Worm (Caenorhabditis elegans) whole organism, early embryonic: Measurements from ENCODE around the gene str-161.

Source experiments
- B0310.2 ChIP-seq: sonication (generic microtip); optimal IDR thresholded peaks from 2 replicates; lab custom pipeline; 2016; ENCODE audit warnings: mild to moderate bottlenecking, missing genetic modification characterization, missing compliant biosample characterization
- F13C5.2 ChIP-seq: sonication (generic microtip); optimal IDR thresholded peaks from 2 replicates; lab custom pipeline; 2017; ENCODE audit warnings: mild to moderate bottlenecking, missing genetic modification characterization, inconsistent platforms, missing compliant biosample characterization
- aly-1 ChIP-seq: sonication (generic microtip); optimal IDR thresholded peaks from 2 replicates; lab custom pipeline; 2016; ENCODE audit warnings: missing genetic modification characterization, missing compliant biosample characterization
- ama-1 ChIP-seq: fragments of 150-350 bp; optimal IDR thresholded peaks from 2 replicates; lab custom pipeline; 2014
- ceh-13 ChIP-seq: fragments of 200-800 bp; sonication (Bioruptor generic); optimal IDR thresholded peaks from 2 replicates; lab custom pipeline; 2018; ENCODE audit warnings: mild to moderate bottlenecking, missing genetic modification characterization, missing compliant biosample characterization
- ceh-36 ChIP-seq: sonication (generic microtip); optimal IDR thresholded peaks from 2 replicates; lab custom pipeline; 2016; ENCODE audit warnings: missing genetic modification characterization, inconsistent platforms, missing compliant biosample characterization
- ets-7 ChIP-seq: sonication (generic microtip); optimal IDR thresholded peaks from 2 replicates; lab custom pipeline; 2016; ENCODE audit warnings: missing genotype, missing genetic modification characterization, missing compliant biosample characterization
- flt-1 ChIP-seq: fragments of 200-800 bp; sonication (Bioruptor generic); IDR thresholded peaks from 2 replicates; pipeline ENCODE4 v1.3.6; 2022; ENCODE audit warnings: missing genetic modification characterization, missing compliant biosample characterization
- hmbx-1 ChIP-seq: sonication (generic microtip); optimal IDR thresholded peaks from 2 replicates; lab custom pipeline; 2016; ENCODE audit warnings: mild to moderate bottlenecking, missing genetic modification characterization, missing compliant biosample characterization
- hmg-4 ChIP-seq: fragments of 200-800 bp; sonication (Bioruptor generic); optimal IDR thresholded peaks from 2 replicates; lab custom pipeline; 2018; ENCODE audit warnings: mild to moderate bottlenecking, missing genetic modification characterization, missing compliant biosample characterization
- hnd-1 ChIP-seq: sonication (generic microtip); optimal IDR thresholded peaks from 2 replicates; lab custom pipeline; 2016; ENCODE audit warnings: missing genetic modification characterization, missing compliant biosample characterization
- pes-1 ChIP-seq: fragments of 200-800 bp; sonication (Bioruptor generic); IDR thresholded peaks from 2 replicates; pipeline ENCODE4 v1.3.6; 2022; ENCODE audit warnings: missing genetic modification reagents, missing genetic modification characterization, missing compliant biosample characterization
- scrt-1 ChIP-seq: fragments of 200-800 bp; sonication (Bioruptor generic); IDR thresholded peaks from 2 replicates; pipeline ENCODE4 v1.3.6; 2022; ENCODE audit warnings: missing genetic modification characterization, missing compliant biosample characterization
- sea-1 ChIP-seq: fragments of 200-800 bp; sonication (Bioruptor generic); conservative IDR thresholded peaks from 2 replicates; pipeline ENCODE4 v1.3.6; 2022; ENCODE audit warnings: missing genetic modification characterization, missing compliant biosample characterization
- tbx-11 ChIP-seq: fragments of 200-800 bp; sonication (Bioruptor generic); IDR thresholded peaks from 2 replicates; pipeline ENCODE4 v1.3.6; 2022; ENCODE audit warnings: missing genetic modification characterization, missing compliant biosample characterization
- tbx-37 ChIP-seq: fragments of 200-800 bp; sonication (Bioruptor generic); conservative IDR thresholded peaks from 2 replicates; pipeline ENCODE4 v1.3.6; 2022; ENCODE audit warnings: missing genetic modification reagents, missing genetic modification characterization, missing compliant biosample characterization
- tra-4 ChIP-seq: sonication (generic microtip); optimal IDR thresholded peaks from 2 replicates; lab custom pipeline; 2017; ENCODE audit warnings: missing genetic modification characterization, missing compliant biosample characterization

The str-161 gene

ce11 chrIV:4887258-4887657, 16.6 kb downstream of the str-161 start, which contains the start of gene T08B6.1:
Gene T08B6.1 (minus strand): TSS chrIV:4887358.
- TF ChIP-seq F13C5.2: no peak
- TF ChIP-seq flt-1 (GFP tag; lab: Robert Waterston, UW): no peak
- no peak for TF ChIP-seq ceh-36 (tag; lab: Kevin White, UChicago)
- no peak for TF ChIP-seq ama-1 (lab: Kevin White, UChicago)
- no peak for TF ChIP-seq hmbx-1 (tag; lab: Kevin White, UChicago)
- no peak for TF ChIP-seq tbx-37

- 0 out of 2 replicates have a peak, but pooled peaks have one; percentile 49 for TF ChIP-seq sea-1 (GFP tag; lab: Robert Waterston, UW)
- peak; percentile 1 for TF ChIP-seq ceh-36 (tag; lab: Kevin White, UChicago)
- 0 out of 2 replicates have a peak, but pooled peaks have one; percentile 59 for TF ChIP-seq pes-1 (GFP tag; lab: Robert Waterston, UW)
- no peak for TF ChIP-seq hnd-1
These were observed 18.4 kb downstream of the str-161 start for ce11 chrIV:4885435-4885834.

- TF ChIP-seq hmg-4 (GFP tag; lab: Kevin White, UChicago): no peak
- TF ChIP-seq ets-7 (tag; lab: Kevin White, UChicago): no peak
- no peak for TF ChIP-seq B0310.2 (tag; lab: Kevin White, UChicago)
- no peak for TF ChIP-seq sea-1 (GFP tag; lab: Robert Waterston, UW)
- TF ChIP-seq ceh-13 (GFP tag; lab: Kevin White, UChicago): no peak
- TF ChIP-seq pes-1 (GFP tag; lab: Robert Waterston, UW): no peak
- no peak for TF ChIP-seq F13C5.2
- TF ChIP-seq hmbx-1 (tag; lab: Kevin White, UChicago): no peak
- TF ChIP-seq ama-1 (lab: Kevin White, UChicago): no peak
- TF ChIP-seq tbx-11 (GFP tag; lab: Robert Waterston, UW): no peak
- TF ChIP-seq ceh-36 (tag; lab: Kevin White, UChicago): no peak
- TF ChIP-seq scrt-1 (GFP tag; lab: Robert Waterston, UW): no peak
- TF ChIP-seq tbx-37: no peak
- no peak for TF ChIP-seq aly-1
- no peak for TF ChIP-seq hnd-1
- TF ChIP-seq flt-1 (GFP tag; lab: Robert Waterston, UW): no peak
- TF ChIP-seq tra-4 (tag; lab: Kevin White, UChicago): no peak
These were observed 19.9 kb downstream of the str-161 start, which contains the start of gene str-166 for ce11 chrIV:4883984-4884383. Gene str-166 (plus strand): TSS chrIV:4884284.

- TF ChIP-seq aly-1 (no peak), F13C5.2 (peak; percentile 8), hmbx-1 (tag; lab: Kevin White, UChicago) (no peak), sea-1 (GFP tag; lab: Robert Waterston, UW) (no peak), flt-1 (GFP tag; lab: Robert Waterston, UW) (no peak), tbx-11 (GFP tag; lab: Robert Waterston, UW) (no peak), ama-1 (lab: Kevin White, UChicago) (peak; percentile 50)
These were observed 23.2 kb downstream of the str-161 start for ce11 chrIV:4880634-4881033.

ce11 chrIV:4877102-4877501, 26.8 kb downstream of the str-161 start, which contains the start of gene str-170:
Gene str-170 (plus strand): TSS chrIV:4877402.
- TF ChIP-seq B0310.2 (tag; lab: Kevin White, UChicago): no peak
- TF ChIP-seq ceh-13 (GFP tag; lab: Kevin White, UChicago): no peak
- no peak for TF ChIP-seq hmbx-1 (tag; lab: Kevin White, UChicago)
- no peak for TF ChIP-seq F13C5.2
- TF ChIP-seq aly-1: no peak
- TF ChIP-seq tra-4 (tag; lab: Kevin White, UChicago): no peak
- no peak for TF ChIP-seq scrt-1 (GFP tag; lab: Robert Waterston, UW)
- no peak for TF ChIP-seq hnd-1
- TF ChIP-seq hmg-4 (GFP tag; lab: Kevin White, UChicago): no peak
- TF ChIP-seq ama-1 (lab: Kevin White, UChicago): no peak
- TF ChIP-seq sea-1 (GFP tag; lab: Robert Waterston, UW): no peak
- no peak for TF ChIP-seq ceh-36 (tag; lab: Kevin White, UChicago)
- no peak for TF ChIP-seq tbx-37
- no peak for TF ChIP-seq pes-1 (GFP tag; lab: Robert Waterston, UW)
- no peak for TF ChIP-seq ets-7 (tag; lab: Kevin White, UChicago)
- no peak for TF ChIP-seq flt-1 (GFP tag; lab: Robert Waterston, UW)
- TF ChIP-seq tbx-11 (GFP tag; lab: Robert Waterston, UW): no peak

ce11 chrIV:4874603-4875002, 29.3 kb downstream of the str-161 start, which contains the start of gene str-174:
Gene str-174 (minus strand): TSS chrIV:4874703.
- TF ChIP-seq flt-1 (GFP tag; lab: Robert Waterston, UW): no peak
- no peak for TF ChIP-seq tbx-37
- no peak for TF ChIP-seq B0310.2 (tag; lab: Kevin White, UChicago)
- TF ChIP-seq hnd-1: no peak
- no peak for TF ChIP-seq tra-4 (tag; lab: Kevin White, UChicago)
- TF ChIP-seq ceh-36 (tag; lab: Kevin White, UChicago): no peak
- TF ChIP-seq hmg-4 (GFP tag; lab: Kevin White, UChicago): no peak
- TF ChIP-seq pes-1 (GFP tag; lab: Robert Waterston, UW): no peak
- no peak for TF ChIP-seq F13C5.2
- TF ChIP-seq aly-1: no peak
- TF ChIP-seq tbx-11 (GFP tag; lab: Robert Waterston, UW): no peak
- TF ChIP-seq ceh-13 (GFP tag; lab: Kevin White, UChicago): no peak
- TF ChIP-seq ama-1 (lab: Kevin White, UChicago): no peak
- no peak for TF ChIP-seq ets-7 (tag; lab: Kevin White, UChicago)

ce11 chrIV:4870546-4870945, 33.3 kb downstream of the str-161 start, which contains the start of gene str-175:
Gene str-175 (minus strand): TSS chrIV:4870646.
- TF ChIP-seq F13C5.2 (no peak), sea-1 (GFP tag; lab: Robert Waterston, UW) (no peak), B0310.2 (tag; lab: Kevin White, UChicago) (no peak), hmg-4 (GFP tag; lab: Kevin White, UChicago) (no peak), hmbx-1 (tag; lab: Kevin White, UChicago) (no peak), hnd-1 (no peak), tra-4 (tag; lab: Kevin White, UChicago) (no peak), flt-1 (GFP tag; lab: Robert Waterston, UW) (no peak)
